Fruit fly (Drosophila melanogaster) whole organism, embryonic: ENCODE measurements around the gene CG4950.

Experiments used
- CG12299 ChIP-seq: fragments of 200-800 bp; sonication (Bioruptor generic); optimal IDR thresholded peaks from 2 replicates; lab custom pipeline; 2018; ENCODE audit warnings: missing biosample characterization, mild to moderate bottlenecking, missing genetic modification characterization
- CG6791 ChIP-seq: fragments of 200-800 bp; sonication (Bioruptor generic); IDR thresholded peaks from 3 replicates; pipeline ENCODE4 v1.3.6; 2022; ENCODE audit warnings: missing biosample characterization, missing genetic modification characterization; ENCODE audit not compliant: partially characterized antibody
- Dll ChIP-seq: fragments of 200-800 bp; sonication (Bioruptor generic); IDR thresholded peaks from 4 replicates; pipeline ENCODE4 v1.3.6; 2022; ENCODE audit warnings: missing biosample characterization, missing genetic modification characterization; ENCODE audit not compliant: partially characterized antibody
- HLHmδ ChIP-seq: fragments of 200-800 bp; sonication (Bioruptor generic); optimal IDR thresholded peaks from 2 replicates; lab custom pipeline; 2018; ENCODE audit warnings: missing biosample characterization, mild to moderate bottlenecking, missing genetic modification characterization, moderate library complexity
- Kr ChIP-seq: fragments of 200-800 bp; sonication (Bioruptor generic); optimal IDR thresholded peaks from 2 replicates; lab custom pipeline; 2017; ENCODE audit warnings: missing biosample characterization, mild to moderate bottlenecking, missing genetic modification characterization
- Nf-YC ChIP-seq: fragments of 200-800 bp; optimal IDR thresholded peaks from 3 replicates; lab custom pipeline; 2019; ENCODE audit warnings: missing biosample characterization, mild to moderate bottlenecking, missing genetic modification characterization, moderate library complexity
- gfzf ChIP-seq: fragments of 200-800 bp; sonication (Bioruptor generic); optimal IDR thresholded peaks from 2 replicates; lab custom pipeline; 2016; ENCODE audit warnings: missing biosample characterization, mild to moderate bottlenecking, missing genetic modification characterization, moderate library complexity

DNA sequence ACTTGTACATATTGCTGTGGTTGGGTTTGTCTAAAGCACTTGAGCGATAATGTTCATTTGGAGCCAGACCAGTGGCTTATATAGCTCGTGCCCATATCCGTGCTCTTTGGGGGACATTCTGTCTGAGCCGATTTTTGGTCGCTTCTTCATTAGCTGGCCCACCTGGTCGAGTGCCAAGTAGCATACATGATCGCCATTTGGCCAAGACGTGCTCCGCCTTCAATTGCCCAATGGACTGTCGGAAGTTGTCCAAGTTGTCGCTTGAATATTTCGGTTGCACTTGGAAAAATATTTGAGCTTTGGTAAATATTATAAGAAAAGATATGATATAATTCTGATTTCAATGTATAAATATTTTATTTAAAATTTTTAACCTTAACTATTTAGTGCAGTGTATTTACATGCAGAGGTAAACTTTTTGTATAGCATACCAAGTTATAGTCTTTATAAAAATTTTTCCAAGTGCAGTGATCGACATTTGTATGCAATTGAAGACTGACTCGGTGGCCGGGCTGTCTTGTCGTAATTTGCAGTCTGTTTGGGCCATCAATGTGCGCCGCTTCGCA, 17.5 kb upstream of the CG4950 start, which contains the start of gene CG13047:
- TF ChIP-seq CG6791, result no peak
- TF ChIP-seq CG12299 (tag; lab: Kevin White, UChicago), result no peak
- TF ChIP-seq gfzf (GFP tag; lab: Kevin White, UChicago), result no peak
- no peak for TF ChIP-seq HLHmδ (GFP tag; lab: Kevin White, UChicago)
- no peak for TF ChIP-seq Nf-YC (tag; lab: Kevin White, UChicago)
- TF ChIP-seq Dll (GFP tag; lab: Robert Waterston, UW), result no peak
- no peak for TF ChIP-seq Kr
